Worm (Caenorhabditis elegans) whole organism, mixed stage, embryonic: Measurements from ENCODE around the gene Y38C1BA.1.

Experiments used
- nhr-12 ChIP-seq: fragments of 150-350 bp; optimal IDR thresholded peaks from 2 replicates; lab custom pipeline; 2014; ENCODE audit warnings: missing biosample characterization, missing genetic modification characterization
- pha-4 ChIP-seq: fragments of 150-350 bp; optimal IDR thresholded peaks from 2 replicates; lab custom pipeline; 2018; ENCODE audit warnings: missing biosample characterization, missing genetic modification reagents, missing genetic modification characterization
- unc-62 ChIP-seq: fragments of 150-350 bp; optimal IDR thresholded peaks from 2 replicates; lab custom pipeline; 2014; ENCODE audit warnings: missing biosample characterization, missing genetic modification reagents, missing genetic modification characterization

DNA sequence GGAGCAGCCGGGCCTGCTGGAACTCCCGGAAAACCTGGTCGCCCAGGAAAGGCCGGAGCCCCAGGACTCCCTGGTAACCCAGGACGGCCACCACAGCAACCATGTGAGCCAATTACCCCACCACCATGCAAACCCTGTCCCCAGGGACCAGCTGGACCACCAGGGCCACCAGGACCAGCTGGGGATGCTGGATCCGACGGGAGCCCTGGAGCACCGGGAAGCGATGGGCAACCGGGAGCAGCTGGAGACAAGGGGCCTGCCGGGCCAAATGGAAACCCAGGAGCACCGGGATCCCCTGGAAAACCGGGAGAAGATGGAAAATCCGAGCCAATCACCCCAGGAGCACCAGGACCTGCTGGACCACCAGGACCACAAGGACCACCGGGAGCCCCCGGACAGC, 34.7 kb downstream of the Y38C1BA.1 start:
- no peak for TF ChIP-seq nhr-12 (tag; lab: Kevin White, UChicago)
- no peak for TF ChIP-seq unc-62
- no peak for TF ChIP-seq pha-4 (tag; lab: Kevin White, UChicago)
